Fruit fly (Drosophila melanogaster) whole organism, pupa: ENCODE results near the gene Irk1.

Source experiments
- CG10348 ChIP-seq: fragments of 200-800 bp; sonication (Bioruptor generic); IDR thresholded peaks from 2 replicates; pipeline ENCODE4 v1.3.6; 2022; ENCODE audit warnings: missing biosample characterization, missing genetic modification characterization
- CG15710 ChIP-seq: fragments of 200-800 bp; sonication (Bioruptor generic); optimal IDR thresholded peaks from 2 replicates; lab custom pipeline; 2018; ENCODE audit warnings: missing biosample characterization, mild to moderate bottlenecking, missing genetic modification characterization, moderate library complexity
- CG17806 ChIP-seq: fragments of 200-800 bp; sonication (Bioruptor generic); optimal IDR thresholded peaks from 2 replicates; lab custom pipeline; 2018; ENCODE audit warnings: missing biosample characterization, mild to moderate bottlenecking, missing genetic modification characterization, moderate library complexity
- CG4496 ChIP-seq: fragments of 200-800 bp; sonication (Bioruptor generic); IDR thresholded peaks from 3 replicates; pipeline ENCODE4 v1.3.6; 2022; ENCODE audit warnings: missing biosample characterization, missing genetic modification characterization
- CG8159 ChIP-seq: fragments of 200-800 bp; sonication (Bioruptor generic); optimal IDR thresholded peaks from 3 replicates; lab custom pipeline; 2018; ENCODE audit warnings: missing biosample characterization, mild to moderate bottlenecking, missing genetic modification characterization, moderate library complexity
- CG8301 ChIP-seq: fragments of 200-800 bp; sonication (Bioruptor generic); optimal IDR thresholded peaks from 2 replicates; lab custom pipeline; 2018; ENCODE audit warnings: missing biosample characterization, mild to moderate bottlenecking, missing genetic modification characterization
- CG9948 ChIP-seq: fragments of 200-800 bp; sonication (Bioruptor generic); optimal IDR thresholded peaks from 2 replicates; lab custom pipeline; 2018; ENCODE audit warnings: missing biosample characterization, mild to moderate bottlenecking, missing genetic modification characterization, moderate library complexity
- EcR ChIP-seq: fragments of 200-800 bp; sonication (Bioruptor generic); optimal IDR thresholded peaks from 3 replicates; lab custom pipeline; 2019; ENCODE audit warnings: missing biosample characterization, missing genetic modification characterization, mild to moderate bottlenecking, moderate library complexity, missing genetic modification reagents
- Pif1A ChIP-seq: fragments of 200-800 bp; sonication (Bioruptor generic); optimal IDR thresholded peaks from 3 replicates; lab custom pipeline; 2016; ENCODE audit warnings: missing biosample characterization, missing genetic modification characterization
- gl ChIP-seq: fragments of 200-800 bp; sonication (Bioruptor generic); optimal IDR thresholded peaks from 2 replicates; lab custom pipeline; 2018; ENCODE audit warnings: missing biosample characterization, mild to moderate bottlenecking, missing genetic modification characterization
- rn ChIP-seq: fragments of 200-800 bp; sonication (Bioruptor generic); IDR thresholded peaks from 2 replicates; pipeline ENCODE4 v1.3.6; 2022; ENCODE audit warnings: missing biosample characterization, missing genetic modification characterization

DNA sequence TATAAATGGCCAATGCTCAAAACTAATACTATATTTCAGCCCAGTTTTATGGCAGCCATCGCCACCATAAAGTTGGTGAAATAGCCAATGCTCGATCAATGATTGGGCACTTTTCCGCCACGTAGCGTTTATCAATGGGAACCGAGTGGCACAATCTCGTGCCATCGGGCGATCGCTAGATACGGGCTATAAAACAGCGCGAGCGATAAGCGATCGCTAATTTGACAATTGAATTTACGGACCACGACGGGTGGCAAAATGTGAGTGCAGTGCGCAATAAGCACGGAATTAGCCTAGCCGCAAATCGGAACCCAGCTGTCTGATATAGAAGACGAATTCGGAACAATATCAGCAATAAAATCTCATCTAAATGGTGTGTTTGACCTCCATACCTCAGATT lies 27.8 kb upstream of the Irk1 start:
- TF ChIP-seq EcR (GFP tag; lab: Kevin White, UChicago) (no peak), CG9948 (tag; lab: Kevin White, UChicago) (no peak), CG10348 (no peak), CG15710 (no peak), Pif1A (GFP tag; lab: Kevin White, UChicago) (no peak), CG8159 (tag; lab: Kevin White, UChicago) (no peak), CG8301 (tag; lab: Kevin White, UChicago) (no peak), CG17806 (tag; lab: Kevin White, UChicago) (no peak), rn (no peak), gl (no peak), CG4496 (GFP tag; lab: Robert Waterston, UW) (no peak)
